Fruit fly (Drosophila melanogaster) whole organism, embryonic: ENCODE measurements around the gene Arp3.

Experiments used
- Abd-B ChIP-seq: fragments of 200-800 bp; sonication (Bioruptor generic); optimal IDR thresholded peaks from 2 replicates; lab custom pipeline; 2018; ENCODE audit warnings: missing biosample characterization, mild to moderate bottlenecking, missing genetic modification characterization, moderate library complexity
- Aef1 ChIP-seq: fragments of 200-800 bp; sonication (Bioruptor generic); IDR thresholded peaks from 3 replicates; pipeline ENCODE4 v1.3.6; 2022; ENCODE audit warnings: missing biosample characterization, missing genetic modification characterization
- Asciz ChIP-seq: fragments of 200-800 bp; sonication (Bioruptor generic); optimal IDR thresholded peaks from 2 replicates; lab custom pipeline; 2017; ENCODE audit warnings: missing biosample characterization, mild to moderate bottlenecking, missing genetic modification characterization, missing genetic modification reagents
- CG11085 ChIP-seq: fragments of 200-800 bp; sonication (Bioruptor generic); IDR thresholded peaks from 2 replicates; pipeline ENCODE4 v1.3.6; 2022; ENCODE audit warnings: missing biosample characterization, missing genetic modification characterization
- CG11723 ChIP-seq: fragments of 200-800 bp; sonication (Bioruptor generic); optimal IDR thresholded peaks from 2 replicates; lab custom pipeline; 2017; ENCODE audit warnings: missing biosample characterization, mild to moderate bottlenecking, missing genetic modification characterization
- CG12744 ChIP-seq: fragments of 200-800 bp; sonication (Bioruptor generic); optimal IDR thresholded peaks from 2 replicates; lab custom pipeline; 2016; ENCODE audit warnings: missing biosample characterization, missing genetic modification characterization
- CG13424 ChIP-seq: fragments of 200-800 bp; sonication (Bioruptor generic); optimal IDR thresholded peaks from 2 replicates; lab custom pipeline; 2019; ENCODE audit warnings: missing biosample characterization, mild to moderate bottlenecking, missing genetic modification characterization, moderate library complexity
- CG13894 ChIP-seq: fragments of 200-800 bp; sonication (Bioruptor generic); optimal IDR thresholded peaks from 3 replicates; lab custom pipeline; 2018; ENCODE audit warnings: missing biosample characterization, mild to moderate bottlenecking, missing genetic modification characterization, moderate library complexity
- CG1647 ChIP-seq: fragments of 200-800 bp; sonication (Bioruptor generic); optimal IDR thresholded peaks from 3 replicates; lab custom pipeline; 2016; ENCODE audit warnings: missing biosample characterization, missing genetic modification characterization
- CG17361 ChIP-seq: fragments of 200-800 bp; sonication (Bioruptor generic); IDR thresholded peaks from 3 replicates; pipeline ENCODE4 v1.3.6; 2022; ENCODE audit warnings: missing biosample characterization, missing genetic modification characterization
- CG17802 ChIP-seq: fragments of 200-800 bp; sonication (Bioruptor generic); optimal IDR thresholded peaks from 2 replicates; lab custom pipeline; 2018; ENCODE audit warnings: missing biosample characterization, mild to moderate bottlenecking, missing genetic modification characterization, moderate library complexity
- CG1832 ChIP-seq: fragments of 200-800 bp; sonication (Bioruptor generic); optimal IDR thresholded peaks from 2 replicates; lab custom pipeline; 2017; ENCODE audit warnings: missing biosample characterization, mild to moderate bottlenecking, missing genetic modification characterization, inconsistent platforms
- CG3065 ChIP-seq: fragments of 200-800 bp; sonication (Bioruptor generic); optimal IDR thresholded peaks from 2 replicates; lab custom pipeline; 2016; ENCODE audit warnings: missing biosample characterization, missing genetic modification characterization
- CG3838 ChIP-seq: fragments of 200-800 bp; sonication (Bioruptor generic); optimal IDR thresholded peaks from 3 replicates; lab custom pipeline; 2016; ENCODE audit warnings: missing biosample characterization, missing genetic modification characterization
- CG43689 ChIP-seq: fragments of 200-800 bp; sonication (Bioruptor generic); IDR thresholded peaks from 2 replicates; pipeline ENCODE4 v1.3.6; 2022; ENCODE audit warnings: missing biosample characterization, missing genetic modification characterization
- CG4854 ChIP-seq: fragments of 200-800 bp; sonication (Bioruptor generic); optimal IDR thresholded peaks from 2 replicates; lab custom pipeline; 2016; ENCODE audit warnings: missing biosample characterization, missing genetic modification characterization, inconsistent platforms
- CG7271 ChIP-seq: fragments of 200-800 bp; sonication (Bioruptor generic); optimal IDR thresholded peaks from 2 replicates; lab custom pipeline; 2018; ENCODE audit warnings: missing biosample characterization, mild to moderate bottlenecking, missing genetic modification characterization, moderate library complexity
- CG7928 ChIP-seq: fragments of 200-800 bp; sonication (Bioruptor generic); optimal IDR thresholded peaks from 2 replicates; lab custom pipeline; 2017; ENCODE audit warnings: missing biosample characterization, mild to moderate bottlenecking, missing genetic modification characterization
- CG8944 ChIP-seq: fragments of 200-800 bp; sonication (Bioruptor generic); optimal IDR thresholded peaks from 3 replicates; lab custom pipeline; 2016; ENCODE audit warnings: missing biosample characterization, missing genetic modification characterization
- CG9215 ChIP-seq: fragments of 200-800 bp; sonication (Bioruptor generic); IDR thresholded peaks from 2 replicates; pipeline ENCODE4 v1.3.6; 2022; ENCODE audit warnings: missing biosample characterization, missing genetic modification characterization
- Deaf1 ChIP-seq: fragments of 200-800 bp; optimal IDR thresholded peaks from 3 replicates; lab custom pipeline; 2019; ENCODE audit warnings: missing biosample characterization, mild to moderate bottlenecking, missing genetic modification characterization, moderate library complexity
- E2f1 ChIP-seq: fragments of 200-800 bp; sonication (Bioruptor generic); IDR thresholded peaks from 2 replicates; pipeline ENCODE4 v1.3.6; 2022; ENCODE audit warnings: missing biosample characterization, missing genetic modification characterization
- E2f2 ChIP-seq: fragments of 200-800 bp; sonication (Bioruptor generic); IDR thresholded peaks from 2 replicates; pipeline ENCODE4 v1.3.6; 2022; ENCODE audit warnings: missing biosample characterization, missing genetic modification characterization
- Elba2 ChIP-seq: fragments of 200-800 bp; sonication (Bioruptor generic); optimal IDR thresholded peaks from 3 replicates; lab custom pipeline; 2016; ENCODE audit warnings: missing biosample characterization, missing genetic modification characterization
- H15 ChIP-seq: fragments of 200-800 bp; sonication (Bioruptor generic); IDR thresholded peaks from 3 replicates; pipeline ENCODE4 v1.3.6; 2022; ENCODE audit warnings: missing biosample characterization, missing genetic modification characterization
- HHEX ChIP-seq: fragments of 200-800 bp; sonication (Bioruptor generic); optimal IDR thresholded peaks from 3 replicates; lab custom pipeline; 2017; ENCODE audit warnings: missing biosample characterization, mild to moderate bottlenecking, missing genetic modification characterization, missing genetic modification reagents
- HLH3B ChIP-seq: fragments of 200-800 bp; sonication (Bioruptor generic); IDR thresholded peaks from 2 replicates; pipeline ENCODE4 v1.3.6; 2022; ENCODE audit warnings: missing biosample characterization, missing genetic modification characterization
- HLH54F ChIP-seq: fragments of 200-800 bp; sonication (Bioruptor generic); optimal IDR thresholded peaks from 3 replicates; lab custom pipeline; 2016; ENCODE audit warnings: missing biosample characterization, missing genetic modification characterization
- Lim3 ChIP-seq: fragments of 200-800 bp; sonication (Bioruptor generic); IDR thresholded peaks from 2 replicates; pipeline ENCODE4 v1.3.6; 2022; ENCODE audit warnings: missing biosample characterization, missing genetic modification characterization
- NC2α ChIP-seq: fragments of 200-800 bp; sonication (Bioruptor generic); optimal IDR thresholded peaks from 2 replicates; lab custom pipeline; 2016; ENCODE audit warnings: missing biosample characterization, missing genetic modification characterization
- Neu2 ChIP-seq: fragments of 200-800 bp; sonication (Bioruptor generic); optimal IDR thresholded peaks from 3 replicates; lab custom pipeline; 2016; ENCODE audit warnings: missing biosample characterization, missing genetic modification characterization, borderline replicate concordance
- Poxn ChIP-seq: fragments of 200-800 bp; sonication (Bioruptor generic); IDR thresholded peaks from 2 replicates; pipeline ENCODE4 v1.3.6; 2022; ENCODE audit warnings: missing biosample characterization, missing genetic modification characterization
- YL-1 ChIP-seq: fragments of 200-800 bp; sonication (Bioruptor generic); optimal IDR thresholded peaks from 3 replicates; lab custom pipeline; 2017; ENCODE audit warnings: missing biosample characterization, mild to moderate bottlenecking, missing genetic modification characterization
- ab ChIP-seq: fragments of 200-800 bp; sonication (Bioruptor generic); optimal IDR thresholded peaks from 2 replicates; lab custom pipeline; 2016; ENCODE audit warnings: missing biosample characterization, missing genetic modification characterization
- caup ChIP-seq: fragments of 200-800 bp; sonication (Bioruptor generic); optimal IDR thresholded peaks from 3 replicates; lab custom pipeline; 2017; ENCODE audit warnings: missing biosample characterization, mild to moderate bottlenecking, missing genetic modification characterization, moderate library complexity; ENCODE audit not compliant: severe bottlenecking
- crp ChIP-seq, 2 experiments: fragments of 200-800 bp; sonication (Bioruptor generic); optimal IDR thresholded peaks; 2 replicates in 1 of 2; 3 replicates in 1 of 2; lab custom pipeline; 2017; ENCODE audit warnings: missing biosample characterization in 2 of 2, missing genetic modification characterization in 2 of 2, mild to moderate bottlenecking in 1 of 2, moderate library complexity in 1 of 2
- dati ChIP-seq: fragments of 200-800 bp; sonication (Bioruptor generic); IDR thresholded peaks from 2 replicates; pipeline ENCODE4 v1.3.6; 2022; ENCODE audit warnings: missing biosample characterization, missing genetic modification characterization
- dm ChIP-seq: fragments of 200-800 bp; sonication (Bioruptor generic); optimal IDR thresholded peaks from 3 replicates; lab custom pipeline; 2016; ENCODE audit warnings: missing biosample characterization, missing genetic modification characterization
- dmrt99B ChIP-seq: fragments of 200-800 bp; sonication (Bioruptor generic); optimal IDR thresholded peaks from 2 replicates; lab custom pipeline; 2018; ENCODE audit warnings: missing biosample characterization, mild to moderate bottlenecking, missing genetic modification characterization, moderate library complexity
- grau ChIP-seq: fragments of 200-800 bp; optimal IDR thresholded peaks from 3 replicates; lab custom pipeline; 2019; ENCODE audit warnings: missing biosample characterization, mild to moderate bottlenecking, missing genetic modification characterization, moderate library complexity
- knrl ChIP-seq: fragments of 200-800 bp; sonication (Bioruptor generic); IDR thresholded peaks from 3 replicates; pipeline ENCODE4 v1.3.6; 2022; ENCODE audit warnings: missing biosample characterization, missing genetic modification characterization; ENCODE audit not compliant: partially characterized antibody
- peb ChIP-seq: fragments of 200-800 bp; sonication (Bioruptor generic); IDR thresholded peaks from 2 replicates; pipeline ENCODE4 v1.3.6; 2022; ENCODE audit warnings: missing biosample characterization, missing genetic modification characterization
- phol ChIP-seq: fragments of 200-800 bp; sonication (Bioruptor generic); optimal IDR thresholded peaks from 3 replicates; lab custom pipeline; 2018; ENCODE audit warnings: missing biosample characterization, mild to moderate bottlenecking, missing genetic modification characterization, moderate library complexity
- pum ChIP-seq: fragments of 200-800 bp; sonication (Bioruptor generic); optimal IDR thresholded peaks from 2 replicates; lab custom pipeline; 2016; ENCODE audit warnings: missing biosample characterization, missing genetic modification characterization
- salm ChIP-seq: fragments of 200-800 bp; sonication (Bioruptor generic); optimal IDR thresholded peaks from 2 replicates; lab custom pipeline; 2018; ENCODE audit warnings: missing biosample characterization, mild to moderate bottlenecking, missing genetic modification characterization
- schlank ChIP-seq: fragments of 200-800 bp; sonication (Bioruptor generic); optimal IDR thresholded peaks from 2 replicates; lab custom pipeline; 2018; ENCODE audit warnings: missing biosample characterization, mild to moderate bottlenecking, missing genetic modification characterization
- sim ChIP-seq: fragments of 200-800 bp; sonication (Bioruptor generic); IDR thresholded peaks from 2 replicates; pipeline ENCODE4 v1.3.6; 2022; ENCODE audit warnings: missing biosample characterization, missing genetic modification characterization
- so ChIP-seq: fragments of 200-800 bp; sonication (Bioruptor generic); IDR thresholded peaks from 3 replicates; pipeline ENCODE4 v1.3.6; 2022; ENCODE audit warnings: missing biosample characterization, missing genetic modification characterization
- sqz ChIP-seq: fragments of 200-800 bp; sonication (Bioruptor generic); optimal IDR thresholded peaks from 3 replicates; lab custom pipeline; 2018; ENCODE audit warnings: missing biosample characterization, mild to moderate bottlenecking, missing genetic modification characterization
- vvl ChIP-seq: fragments of 200-800 bp; sonication (Bioruptor generic); IDR thresholded peaks from 2 replicates; pipeline ENCODE4 v1.3.6; 2022; ENCODE audit warnings: missing biosample characterization, missing genetic modification characterization
- zen ChIP-seq: fragments of 200-800 bp; sonication (Bioruptor generic); optimal IDR thresholded peaks from 3 replicates; lab custom pipeline; 2018; ENCODE audit warnings: missing biosample characterization, mild to moderate bottlenecking, missing genetic modification characterization, moderate library complexity
- zen2 ChIP-seq: fragments of 200-800 bp; sonication (Bioruptor generic); IDR thresholded peaks from 3 replicates; pipeline ENCODE4 v1.3.6; 2022; ENCODE audit warnings: missing biosample characterization, missing genetic modification characterization; ENCODE audit not compliant: partially characterized antibody

The Arp3 gene

dm6 chr3L:8094652-8095129, 21.0 kb downstream of the Arp3 start (continued):
- no peak for TF ChIP-seq dm
- TF ChIP-seq CG17802: no peak
- TF ChIP-seq CG4854 (GFP tag; lab: Kevin White, UChicago): no peak
- peak; percentile 73 for TF ChIP-seq CG13894 (tag; lab: Kevin White, UChicago)
- no peak for TF ChIP-seq salm
- no peak for TF ChIP-seq zen (tag; lab: Kevin White, UChicago)
- TF ChIP-seq HLH3B (GFP tag; lab: Robert Waterston, UW): no peak
- no peak for TF ChIP-seq HLH54F (GFP tag; lab: Kevin White, UChicago)
- TF ChIP-seq pum (GFP tag; lab: Kevin White, UChicago): no peak
- no peak for TF ChIP-seq vvl (GFP tag; lab: Robert Waterston, UW)
- no peak for TF ChIP-seq zen2 (GFP tag; lab: Robert Waterston, UW)
- TF ChIP-seq CG12744 (GFP tag; lab: Kevin White, UChicago): no peak
- TF ChIP-seq ab (GFP tag; lab: Kevin White, UChicago): no peak
- no peak for TF ChIP-seq peb
- no peak for TF ChIP-seq H15 (GFP tag; lab: Robert Waterston, UW)
- TF ChIP-seq CG8944 (GFP tag; lab: Kevin White, UChicago): no peak
- no peak for TF ChIP-seq CG3838 (GFP tag; lab: Kevin White, UChicago)
- TF ChIP-seq CG43689: no peak
- TF ChIP-seq Abd-B (GFP tag; lab: Kevin White, UChicago): no peak
- TF ChIP-seq so: no peak
- TF ChIP-seq caup (GFP tag; lab: Kevin White, UChicago): no peak
- peak; percentile 24 for TF ChIP-seq dmrt99B (tag; lab: Kevin White, UChicago)
- no peak for TF ChIP-seq CG7271 (tag; lab: Kevin White, UChicago)
- TF ChIP-seq E2f2 (GFP tag; lab: Robert Waterston, UW): no peak
- TF ChIP-seq Aef1: peak; percentile 56
- TF ChIP-seq CG17361 (GFP tag; lab: Robert Waterston, UW): 0 out of 3 replicates have a peak, but pooled peaks have one; percentile 44
- TF ChIP-seq CG3065: no peak
- TF ChIP-seq dati (GFP tag; lab: Robert Waterston, UW): no peak
- TF ChIP-seq HHEX (GFP tag; lab: Kevin White, UChicago): no peak
- TF ChIP-seq CG13424 (tag; lab: Kevin White, UChicago): peak; percentile 7
- no peak for TF ChIP-seq Neu2 (GFP tag; lab: Kevin White, UChicago)
- TF ChIP-seq knrl (GFP tag; lab: Robert Waterston, UW): no peak
- no peak for TF ChIP-seq CG9215 (GFP tag; lab: Robert Waterston, UW)
- TF ChIP-seq E2f1 (GFP tag; lab: Robert Waterston, UW): no peak
- no peak for TF ChIP-seq Lim3 (GFP tag; lab: Robert Waterston, UW)
- no peak for TF ChIP-seq Poxn (GFP tag; lab: Robert Waterston, UW)
- TF ChIP-seq YL-1 (GFP tag; lab: Kevin White, UChicago): no peak
- TF ChIP-seq Deaf1: peak; percentile 24
- no peak for TF ChIP-seq crp (GFP tag; optimal IDR thresholded peaks at IDR 0.05; lab: Kevin White, UChicago)
- no peak for TF ChIP-seq NC2α (GFP tag; lab: Kevin White, UChicago)
- no peak for TF ChIP-seq CG11085 (GFP tag; lab: Robert Waterston, UW)
- no peak for TF ChIP-seq CG1647 (GFP tag; lab: Kevin White, UChicago)
- TF ChIP-seq sqz (GFP tag; lab: Kevin White, UChicago): no peak
- no peak for TF ChIP-seq CG1832 (GFP tag; lab: Kevin White, UChicago)
- no peak for TF ChIP-seq Asciz (GFP tag; lab: Kevin White, UChicago)
- no peak for TF ChIP-seq schlank (tag; lab: Kevin White, UChicago)
- no peak for TF ChIP-seq CG7928 (GFP tag; lab: Kevin White, UChicago)
- peak; percentile 59 for TF ChIP-seq grau (tag; lab: Kevin White, UChicago)
- TF ChIP-seq sim (GFP tag; lab: Robert Waterston, UW): no peak
- TF ChIP-seq Elba2 (GFP tag; lab: Kevin White, UChicago): no peak
- TF ChIP-seq phol (tag; lab: Kevin White, UChicago): peak; percentile 18
- no peak for TF ChIP-seq CG11723 (GFP tag; lab: Kevin White, UChicago)
